Fruit fly (Drosophila melanogaster) whole organism, adult: ENCODE results near the gene isoQC.

Experiments used
- CG11617 ChIP-seq: fragments of 200-800 bp; sonication (Bioruptor generic); optimal IDR thresholded peaks from 2 replicates; lab custom pipeline; 2017; ENCODE audit warnings: mild to moderate bottlenecking, missing biosample characterization, missing genetic modification reagents, missing genetic modification characterization
- CG12768 ChIP-seq: fragments of 200-800 bp; sonication (Bioruptor generic); optimal IDR thresholded peaks from 2 replicates; lab custom pipeline; 2017; ENCODE audit warnings: missing biosample characterization, missing genetic modification characterization, mild to moderate bottlenecking, moderate library complexity, missing genetic modification reagents
- CG14711 ChIP-seq: fragments of 200-800 bp; sonication (Bioruptor generic); optimal IDR thresholded peaks from 2 replicates; lab custom pipeline; 2018; ENCODE audit warnings: missing biosample characterization, mild to moderate bottlenecking, missing genetic modification characterization, moderate library complexity
- CG1620 ChIP-seq: fragments of 200-800 bp; sonication (Bioruptor generic); optimal IDR thresholded peaks from 2 replicates; lab custom pipeline; 2016; ENCODE audit warnings: missing biosample characterization, missing genetic modification characterization
- CG33017 ChIP-seq: fragments of 200-800 bp; sonication (Bioruptor generic); optimal IDR thresholded peaks from 2 replicates; lab custom pipeline; 2018; ENCODE audit warnings: missing biosample characterization, mild to moderate bottlenecking, missing genetic modification characterization, moderate library complexity
- CG5204 ChIP-seq: fragments of 200-800 bp; sonication (Bioruptor generic); optimal IDR thresholded peaks from 2 replicates; lab custom pipeline; 2016; ENCODE audit warnings: missing biosample characterization, missing genetic modification characterization
- CG7045 ChIP-seq: fragments of 200-800 bp; sonication (Bioruptor generic); optimal IDR thresholded peaks from 2 replicates; lab custom pipeline; 2017; ENCODE audit warnings: missing biosample characterization, mild to moderate bottlenecking, missing genetic modification characterization
- CG7101 ChIP-seq: fragments of 200-800 bp; sonication (Bioruptor generic); optimal IDR thresholded peaks from 2 replicates; lab custom pipeline; 2018; ENCODE audit warnings: missing biosample characterization, mild to moderate bottlenecking, missing genetic modification characterization, moderate library complexity
- Clk ChIP-seq: fragments of 200-800 bp; sonication (Bioruptor generic); optimal IDR thresholded peaks from 2 replicates; lab custom pipeline; 2017; ENCODE audit warnings: missing biosample characterization, missing genetic modification characterization
- Crg-1 ChIP-seq: fragments of 200-800 bp; sonication (Bioruptor generic); optimal IDR thresholded peaks from 2 replicates; lab custom pipeline; 2016; ENCODE audit warnings: missing biosample characterization, missing genetic modification characterization
- Hr96 ChIP-seq: fragments of 200-800 bp; sonication (Bioruptor generic); optimal IDR thresholded peaks from 2 replicates; lab custom pipeline; 2016; ENCODE audit warnings: missing biosample characterization, missing genetic modification characterization
- Mnt ChIP-seq: fragments of 200-800 bp; sonication (Bioruptor generic); optimal IDR thresholded peaks from 2 replicates; lab custom pipeline; 2016; ENCODE audit warnings: missing biosample characterization, mild to moderate bottlenecking, missing genetic modification characterization
- bab1 ChIP-seq: fragments of 200-800 bp; sonication (Bioruptor generic); optimal IDR thresholded peaks from 3 replicates; lab custom pipeline; 2019; ENCODE audit warnings: missing biosample characterization, mild to moderate bottlenecking, missing genetic modification characterization, moderate library complexity
- cic ChIP-seq: fragments of 200-800 bp; sonication (Bioruptor generic); optimal IDR thresholded peaks from 2 replicates; lab custom pipeline; 2017; ENCODE audit warnings: missing biosample characterization, mild to moderate bottlenecking, missing genetic modification characterization, moderate library complexity
- cnc ChIP-seq, 2 experiments: fragments of >200 bp; optimal IDR thresholded peaks; 2 replicates each; lab custom pipeline; 2017
- kay ChIP-seq: fragments of 200-800 bp; sonication (Bioruptor generic); peaks from one replicate; lab custom pipeline; 2016; ENCODE audit warnings: missing biosample characterization, missing genetic modification characterization, borderline replicate concordance
- ovo ChIP-seq: fragments of 200-800 bp; sonication (Bioruptor generic); optimal IDR thresholded peaks from 2 replicates; lab custom pipeline; 2016; ENCODE audit warnings: missing biosample characterization, missing genetic modification characterization
- pad ChIP-seq: fragments of 200-800 bp; sonication (Bioruptor generic); optimal IDR thresholded peaks from 3 replicates; lab custom pipeline; 2017; ENCODE audit warnings: missing biosample characterization, missing genetic modification characterization, mild to moderate bottlenecking, moderate library complexity, missing genetic modification reagents
- tj ChIP-seq: fragments of 200-800 bp; sonication (Bioruptor generic); optimal IDR thresholded peaks from 3 replicates; lab custom pipeline; 2017; ENCODE audit warnings: missing biosample characterization, mild to moderate bottlenecking, missing genetic modification characterization, moderate library complexity
- toe ChIP-seq: fragments of 200-800 bp; sonication (Bioruptor generic); optimal IDR thresholded peaks from 2 replicates; lab custom pipeline; 2016; ENCODE audit warnings: missing biosample characterization, missing genetic modification characterization

isoQC gene

dm6 chr3L:20440902-20441429 is 33.3 kb upstream of the isoQC start:
- no peak for TF ChIP-seq cic (GFP tag; lab: Kevin White, UChicago)
- no peak for TF ChIP-seq tj
- TF ChIP-seq CG12768 (GFP tag; lab: Kevin White, UChicago), result no peak
- TF ChIP-seq CG14711, result no peak
- TF ChIP-seq CG7045, result no peak
- TF ChIP-seq Crg-1 (GFP tag; lab: Kevin White, UChicago), result no peak
- TF ChIP-seq CG11617 (GFP tag; lab: Kevin White, UChicago), result no peak
- TF ChIP-seq CG5204 (GFP tag; lab: Kevin White, UChicago), result no peak
- no peak for TF ChIP-seq bab1 (GFP tag; lab: Kevin White, UChicago)
- TF ChIP-seq Mnt (GFP tag; lab: Kevin White, UChicago), result no peak
- TF ChIP-seq CG7101, result no peak
- TF ChIP-seq ovo (GFP tag; lab: Kevin White, UChicago), result no peak
- no peak for TF ChIP-seq cnc (optimal IDR thresholded peaks at IDR 0.05; lab: Kevin White, UChicago)
- TF ChIP-seq Clk (GFP tag; lab: Kevin White, UChicago), result no peak
- no peak for TF ChIP-seq CG1620
- no peak for TF ChIP-seq pad

- peak; percentile 18 for TF ChIP-seq CG14711
- TF ChIP-seq CG7045, result peak; percentile 7
- no peak for TF ChIP-seq CG5204 (GFP tag; lab: Kevin White, UChicago)
- no peak for TF ChIP-seq tj
These were observed 32.4 kb upstream of the isoQC start, which contains the start of gene CG5910 for dm6 chr3L:20441632-20442469. Gene CG5910 (plus strand): TSS chr3L:20442419.

dm6 chr3L:20442674-20443313 is 31.5 kb upstream of the isoQC start:
- TF ChIP-seq CG5204 (GFP tag; lab: Kevin White, UChicago) (no peak), toe (GFP tag; lab: Kevin White, UChicago) (no peak), ovo (GFP tag; lab: Kevin White, UChicago) (no peak), pad (no peak), CG14711 (no peak), cnc (optimal IDR thresholded peaks at IDR 0.05; lab: Kevin White, UChicago) (no peak), cic (GFP tag; lab: Kevin White, UChicago) (no peak), CG12768 (GFP tag; lab: Kevin White, UChicago) (no peak), Clk (GFP tag; lab: Kevin White, UChicago) (no peak), CG1620 (no peak), CG33017 (tag; lab: Kevin White, UChicago) (no peak)

dm6 chr3L:20444815-20445519 is 29.3 kb upstream of the isoQC start:
- peak; percentile 85 for TF ChIP-seq CG14711
- TF ChIP-seq Clk (GFP tag; lab: Kevin White, UChicago), result peak; percentile 49
- TF ChIP-seq pad, result peak; percentile 41
- TF ChIP-seq CG11617 (GFP tag; lab: Kevin White, UChicago), result peak; percentile 88
- peak; percentile 76 for TF ChIP-seq CG7045
- TF ChIP-seq cnc (optimal IDR thresholded peaks at IDR 0.05; lab: Kevin White, UChicago), result no peak
- peak; percentile 9 for TF ChIP-seq cic (GFP tag; lab: Kevin White, UChicago)
- TF ChIP-seq Hr96 (GFP tag; lab: Kevin White, UChicago), result peak; percentile 61
- peak; percentile 89 for TF ChIP-seq CG33017 (tag; lab: Kevin White, UChicago)
- peak; percentile 90 for TF ChIP-seq CG7101
- no peak for TF ChIP-seq ovo (GFP tag; lab: Kevin White, UChicago)
- TF ChIP-seq bab1 (GFP tag; lab: Kevin White, UChicago), result peak; percentile 68
- TF ChIP-seq kay (GFP tag; lab: Kevin White, UChicago), result peak; percentile 86
- TF ChIP-seq tj, result peak; percentile 41
- TF ChIP-seq CG5204 (GFP tag; lab: Kevin White, UChicago), result peak; percentile 32
- peak; percentile 18 for TF ChIP-seq CG1620
- TF ChIP-seq Crg-1 (GFP tag; lab: Kevin White, UChicago), result peak; percentile 3
- peak; percentile 8 for TF ChIP-seq toe (GFP tag; lab: Kevin White, UChicago)
- peak; percentile 91 for TF ChIP-seq CG12768 (GFP tag; lab: Kevin White, UChicago)
- TF ChIP-seq Mnt (GFP tag; lab: Kevin White, UChicago), result peak; percentile 57

dm6 chr3L:20446030-20446429 is 28.2 kb upstream of the isoQC start:
- TF ChIP-seq CG7101 (no peak), CG11617 (GFP tag; lab: Kevin White, UChicago) (no peak), bab1 (GFP tag; lab: Kevin White, UChicago) (no peak), cic (GFP tag; lab: Kevin White, UChicago) (peak; percentile 36), Mnt (GFP tag; lab: Kevin White, UChicago) (peak; percentile 34)

dm6 chr3L:20447337-20447736 is 26.9 kb upstream of the isoQC start:
- TF ChIP-seq kay (GFP tag; lab: Kevin White, UChicago) (no peak), cnc (optimal IDR thresholded peaks at IDR 0.05; lab: Kevin White, UChicago) (no peak), CG33017 (tag; lab: Kevin White, UChicago) (no peak), CG7045 (no peak), Mnt (GFP tag; lab: Kevin White, UChicago) (no peak), toe (GFP tag; lab: Kevin White, UChicago) (no peak), cic (GFP tag; lab: Kevin White, UChicago) (no peak), pad (no peak), ovo (GFP tag; lab: Kevin White, UChicago) (no peak)
